Worm (Caenorhabditis elegans): ENCODE data around the gene flp-34.

DNA sequence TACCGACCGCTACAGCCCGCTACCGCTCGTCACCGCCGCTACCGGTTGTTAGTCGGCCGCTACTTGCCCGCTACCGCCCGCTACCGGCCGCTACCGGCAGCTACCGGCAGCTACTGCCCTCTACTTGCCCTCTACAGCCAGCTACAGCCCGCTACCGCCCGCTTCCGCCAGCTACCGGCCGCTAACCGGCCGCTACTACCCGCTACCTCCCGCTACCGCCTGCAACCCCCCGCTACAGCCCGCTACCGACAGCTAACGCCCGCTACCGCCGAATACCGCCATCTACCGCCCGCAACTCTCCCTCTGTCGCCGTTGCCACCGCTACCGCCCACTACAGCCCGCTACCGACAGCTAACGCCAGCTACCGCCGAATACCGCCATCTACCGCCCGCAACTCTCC is 11.7 kb downstream of the flp-34 start:
- TF ChIP-seq ets-4 (tag; optimal IDR thresholded peaks at IDR 0.05) (no peak), pqm-1 (tag; optimal IDR thresholded peaks at IDR 0.05) (no peak), lin-11 (tag; optimal IDR thresholded peaks at IDR 0.05) (no peak), tbx-7 (tag; optimal IDR thresholded peaks at IDR 0.05) (no peak)

Measured in whole organism, late embryonic.